Fruit fly (Drosophila melanogaster): Measurements from ENCODE around the gene CG46281.

Gene CG46281

DNA sequence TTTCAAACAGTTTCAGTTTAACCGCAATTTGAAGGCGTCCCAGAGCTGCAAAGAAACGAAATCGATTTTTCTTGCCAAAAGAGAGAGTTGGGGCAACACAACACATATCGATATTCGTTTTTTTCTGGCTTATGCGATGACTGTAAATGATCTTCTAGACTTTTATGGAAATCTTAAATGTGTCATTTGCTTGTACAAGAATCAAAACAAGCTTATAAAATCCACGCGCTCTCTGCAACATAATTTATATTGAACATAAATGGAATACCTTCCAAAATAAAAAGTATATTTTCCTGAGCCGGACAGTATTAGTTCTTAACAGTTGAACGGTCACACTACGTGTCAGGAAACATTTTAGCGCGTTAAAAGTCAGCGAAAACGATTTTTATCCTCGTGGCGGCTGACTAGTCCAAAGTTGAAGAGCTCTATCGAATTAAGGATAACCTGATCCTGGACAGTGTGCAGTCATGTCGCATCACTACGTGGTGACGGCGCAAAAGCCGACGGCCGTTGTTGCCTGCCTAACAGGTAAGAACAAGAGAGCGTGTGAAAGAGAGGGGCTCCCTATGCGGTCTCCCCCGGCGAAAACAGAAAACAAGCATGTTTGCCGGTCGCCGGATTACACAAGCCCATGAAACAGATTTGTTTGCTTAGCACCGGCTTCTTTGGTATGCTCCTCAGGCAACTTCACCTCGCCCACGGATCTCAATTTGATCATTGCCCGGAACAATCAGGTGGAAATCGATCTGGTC, 22.0 kb upstream of the CG46281 start, which contains the start of gene pic (continued):
- TF ChIP-seq CG14710 (tag; optimal IDR thresholded peaks at IDR 0.05) (peak; percentile 76), D19A (tag; optimal IDR thresholded peaks at IDR 0.05) (no peak), NC2β (GFP tag; optimal IDR thresholded peaks at IDR 0.05) (peak; percentile 16), CG2202 (tag; optimal IDR thresholded peaks at IDR 0.05) (no peak), CG9727 (GFP tag; optimal IDR thresholded peaks at IDR 0.05) (no peak), CG4424 (GFP tag; optimal IDR thresholded peaks at IDR 0.05) (no peak), chn (GFP tag; optimal IDR thresholded peaks at IDR 0.05) (no peak), tll (GFP tag; optimal IDR thresholded peaks at IDR 0.05) (peak; percentile 64 to 67), CG10565 (GFP tag; optimal IDR thresholded peaks at IDR 0.05) (no peak), tap (tag; optimal IDR thresholded peaks at IDR 0.05) (no peak), CG7963 (GFP tag; IDR thresholded peaks at IDR 0.05; ENCODE audit: partially characterized antibody) (peak; percentile 36; the same call in 1 of the 3 replicates), CG15073 (GFP tag; optimal IDR thresholded peaks at IDR 0.05) (no peak), sens (GFP tag) (peak; percentile 74), CG3163 (GFP tag; optimal IDR thresholded peaks at IDR 0.05) (peak; percentile 1), CG14860 (GFP tag; IDR thresholded peaks at IDR 0.05; ENCODE audit: partially characterized antibody) (peak; percentile 84), CG10267 (tag; optimal IDR thresholded peaks at IDR 0.05) (peak; percentile 66), Xrp1 (GFP tag; IDR thresholded peaks at IDR 0.05) (no peak), Dfd (GFP tag; optimal IDR thresholded peaks at IDR 0.05) (no peak), ems (GFP tag; optimal IDR thresholded peaks at IDR 0.05) (no peak), Pdp1 (GFP tag; optimal IDR thresholded peaks at IDR 0.05) (peak in 1 of 2 experiments; percentile 89), nmo (GFP tag; optimal IDR thresholded peaks at IDR 0.05) (peak; percentile 58), CG6175 (GFP tag; IDR thresholded peaks at IDR 0.05) (no peak), CG4404 (GFP tag; IDR thresholded peaks at IDR 0.05) (no peak), CG5953 (GFP tag; IDR thresholded peaks at IDR 0.05) (no peak), CG6683 (GFP tag; optimal IDR thresholded peaks at IDR 0.05) (no peak), ranshi (GFP tag; IDR thresholded peaks at IDR 0.05) (no peak), CoRest (tag; optimal IDR thresholded peaks at IDR 0.05) (peak; percentile 52), MBD-R2 (GFP tag; IDR thresholded peaks at IDR 0.05) (peak; percentile 56; the same call in 1 of the 2 replicates), pzg (GFP tag; optimal IDR thresholded peaks at IDR 0.05) (peak; percentile 77), usp (GFP tag; optimal IDR thresholded peaks at IDR 0.05) (no peak), E2f2 (GFP tag; IDR thresholded peaks at IDR 0.05) (peak; percentile 93), Gug (GFP tag; IDR thresholded peaks at IDR 0.05) (no peak), jumu (GFP tag; optimal IDR thresholded peaks at IDR 0.05) (peak; percentile 21), CG8765 (GFP tag; IDR thresholded peaks at IDR 0.05) (no peak), knrl (GFP tag; IDR thresholded peaks at IDR 0.05; ENCODE audit: partially characterized antibody) (peak; percentile 85)

DNA sequence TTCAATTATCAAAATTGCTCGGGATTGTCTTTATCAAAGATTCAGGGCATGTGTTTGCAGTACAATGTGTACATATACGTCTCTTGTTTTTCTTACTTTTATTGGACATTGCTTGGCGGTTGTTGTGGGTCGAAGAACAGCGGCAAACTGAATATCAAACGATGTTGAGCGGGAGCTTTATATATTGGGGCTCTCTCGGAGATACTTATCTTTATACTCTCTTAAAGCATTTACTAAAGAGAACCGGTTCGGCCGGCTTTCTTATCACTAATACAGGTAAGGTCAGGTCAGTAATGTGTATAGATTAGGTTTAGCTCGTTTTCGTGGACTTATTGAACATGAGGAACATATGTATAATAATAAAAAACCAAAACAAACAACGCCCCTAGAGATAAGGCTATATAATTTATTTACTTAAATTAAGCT, 21.2 kb upstream of the CG46281 start, which contains the start of gene CG7966:
Gene CG7966, minus strand, starts transcription at position 156 of the 426 bp plus-strand sequence.
- TF ChIP-seq MESR4 (GFP tag; optimal IDR thresholded peaks at IDR 0.05): no peak
- no peak for TF ChIP-seq sc (optimal IDR thresholded peaks at IDR 0.05)
- no peak for TF ChIP-seq sc (GFP tag; optimal IDR thresholded peaks at IDR 0.05)
- TF ChIP-seq Bgb (GFP tag; IDR thresholded peaks at IDR 0.05; ENCODE audit: partially characterized antibody): peak; percentile 38; the same call in 1 of the 2 replicates
- TF ChIP-seq mirr (GFP tag; optimal IDR thresholded peaks at IDR 0.05): peak; percentile 85
- no peak for TF ChIP-seq CG17829 (tag; optimal IDR thresholded peaks at IDR 0.05)
- TF ChIP-seq ato (GFP tag; IDR thresholded peaks at IDR 0.05; ENCODE audit: partially characterized antibody): no peak
- no peak for TF ChIP-seq Pdp1 (GFP tag; optimal IDR thresholded peaks at IDR 0.05)
- TF ChIP-seq sug (tag; optimal IDR thresholded peaks at IDR 0.05): peak; percentile 28
- TF ChIP-seq CG13296 (GFP tag; optimal IDR thresholded peaks at IDR 0.05): peak; percentile 19
- TF ChIP-seq Sox100B (GFP tag; optimal IDR thresholded peaks at IDR 0.05): peak; percentile 40
- TF ChIP-seq PHDP (tag; optimal IDR thresholded peaks at IDR 0.05): peak; percentile 31
- peak; percentile 97 for TF ChIP-seq grn (GFP tag; optimal IDR thresholded peaks at IDR 0.05)
- peak; percentile 91 for TF ChIP-seq pb (GFP tag; optimal IDR thresholded peaks at IDR 0.05)
- TF ChIP-seq CG12071 (GFP tag; optimal IDR thresholded peaks at IDR 0.05): peak; percentile 10
- TF ChIP-seq sd (tag; optimal IDR thresholded peaks at IDR 0.05): peak; percentile 20
- TF ChIP-seq B-H2 (GFP tag; optimal IDR thresholded peaks at IDR 0.05): peak; percentile 42

Measured in whole organism, embryonic.